Worm (Caenorhabditis elegans) whole organism, young adult: Measurements from ENCODE around the gene rip-1.

ENCODE experiments used
- Y56A3A.18 ChIP-seq: fragments of 200-800 bp; sonication (Bioruptor generic); IDR thresholded peaks from 2 replicates; pipeline ENCODE4 v1.3.6; 2022; ENCODE audit warnings: missing genetic modification reagents, missing genetic modification characterization, missing compliant biosample characterization
- ama-1 ChIP-seq, 3 experiments: fragments of 150-350 bp in 1 of 3; sonication (generic microtip) in 2 of 3; optimal IDR thresholded peaks; 2 replicates each; lab custom pipeline; 2014 to 2018; ENCODE audit warnings: missing biosample characterization in 2 of 3, missing genetic modification characterization in 2 of 3, missing genetic modification reagents in 2 of 3
- dpl-1 ChIP-seq: fragments of 150-350 bp; optimal IDR thresholded peaks from 2 replicates; lab custom pipeline; 2014; ENCODE audit warnings: missing biosample characterization, missing genetic modification reagents, missing genetic modification characterization
- pbrm-1 ChIP-seq: fragments of 200-800 bp; sonication (Bioruptor generic); IDR thresholded peaks from 2 replicates; pipeline ENCODE4 v1.3.6; 2022; ENCODE audit warnings: missing genetic modification reagents, missing genetic modification characterization, missing compliant biosample characterization

- no peak for TF ChIP-seq pbrm-1 (GFP tag; lab: Robert Waterston, UW)
- no peak for TF ChIP-seq dpl-1 (GFP tag; lab: Kevin White, UChicago)
- TF ChIP-seq ama-1 (optimal IDR thresholded peaks at IDR 0.05; lab: Kevin White, UChicago) = no peak
- no peak for TF ChIP-seq ama-1 (GFP tag; optimal IDR thresholded peaks at IDR 0.05; lab: Kevin White, UChicago)
- no peak for TF ChIP-seq Y56A3A.18
Observed at ce11 chrIII:10216585-10217278, 41.8 kb downstream of the rip-1 start, which contains the start of gene cts-1.
